Worm (Caenorhabditis elegans): ENCODE results near the gene sas-6.

Gene sas-6

DNA sequence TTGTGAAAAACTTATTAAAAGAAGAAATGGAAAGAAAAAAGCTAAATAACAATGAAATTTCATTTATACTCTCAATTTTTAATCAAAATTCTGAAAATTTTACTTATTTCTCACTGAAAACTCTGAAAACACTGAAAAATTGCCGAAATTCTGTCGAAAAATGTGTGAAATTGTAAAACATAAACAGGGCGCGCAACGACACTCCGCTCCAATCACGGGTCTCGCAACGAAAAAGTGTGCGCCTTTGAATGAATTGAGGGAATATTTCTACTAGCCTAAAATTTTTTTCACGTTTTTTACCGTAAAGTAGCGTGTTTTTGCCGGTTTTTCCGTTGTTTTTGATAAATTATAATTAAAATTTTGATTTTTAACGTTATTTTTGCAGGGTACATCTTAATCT, 11.1 kb downstream of the sas-6 start, which contains the start of gene rpl-18 (continued):
- TF ChIP-seq xnd-1 (tag; optimal IDR thresholded peaks at IDR 0.05) (no peak), F57C9.4 (tag; optimal IDR thresholded peaks at IDR 0.05) (no peak), mes-4 (tag; optimal IDR thresholded peaks at IDR 0.05) (no peak), lin-54 (GFP tag; optimal IDR thresholded peaks at IDR 0.05) (peak; percentile 40), nhr-90 (tag; optimal IDR thresholded peaks at IDR 0.05) (no peak), lin-40 (tag; optimal IDR thresholded peaks at IDR 0.05) (no peak), nhr-179 (tag; optimal IDR thresholded peaks at IDR 0.05) (no peak), rcor-1 (GFP tag; IDR thresholded peaks at IDR 0.05) (no peak), ztf-18 (tag; optimal IDR thresholded peaks at IDR 0.05) (no peak), D2030.7 (GFP tag; IDR thresholded peaks at IDR 0.05) (peak; percentile 34; the same call in 1 of the 2 replicates), lin-35 (GFP tag; optimal IDR thresholded peaks at IDR 0.05) (peak in 1 of 3 experiments; percentile 38), lag-1 (GFP tag; IDR thresholded peaks at IDR 0.05) (no peak), ceh-27 (GFP tag; optimal IDR thresholded peaks at IDR 0.05) (no peak), tbx-9 (tag; optimal IDR thresholded peaks at IDR 0.05; ENCODE audit: borderline replicate concordance) (no peak), ztf-3 (GFP tag; optimal IDR thresholded peaks at IDR 0.05) (no peak), Y79H2A.3 (GFP tag; conservative IDR thresholded peaks at IDR 0.05) (no peak), Y67H2A.10 (GFP tag; conservative IDR thresholded peaks at IDR 0.05) (no peak), tlf-1 (GFP tag; optimal IDR thresholded peaks at IDR 0.05) (no peak), snpc-3.4 (tag; optimal IDR thresholded peaks at IDR 0.05) (no peak), nhr-27 (tag; optimal IDR thresholded peaks at IDR 0.05) (no peak), snpc-1.1 (tag; optimal IDR thresholded peaks at IDR 0.05; ENCODE audit: insufficient read depth) (no peak), F39B2.1 (GFP tag; IDR thresholded peaks at IDR 0.05) (no peak), F23B12.7 (tag; optimal IDR thresholded peaks at IDR 0.05; ENCODE audit: insufficient read depth) (peak; percentile 73), madf-3 (GFP tag; IDR thresholded peaks at IDR 0.05) (no peak), ekl-4 (GFP tag; IDR thresholded peaks at IDR 0.05) (no peak), snpc-4 (GFP tag; optimal IDR thresholded peaks at IDR 0.05) (peak; percentile 64), snpc-4 (tag; optimal IDR thresholded peaks at IDR 0.05) (peak in 3 of 4 experiments; percentile 83 to 92 (median 84)), attf-3 (GFP tag; conservative IDR thresholded peaks at IDR 0.05) (peak; percentile 97), tbp1 (GFP tag; optimal IDR thresholded peaks at IDR 0.05) (peak; percentile 44), him-1 (tag; optimal IDR thresholded peaks at IDR 0.05) (no peak), hrde-1 (tag; optimal IDR thresholded peaks at IDR 0.05; ENCODE audit: borderline replicate concordance) (no peak), B0035.1 (tag; optimal IDR thresholded peaks at IDR 0.05) (no peak)

- TF ChIP-seq attf-6 (GFP tag; IDR thresholded peaks at IDR 0.05) = 0 out of 2 replicates have a peak, but pooled peaks have one; percentile 33
- no peak for TF ChIP-seq repo-1 (tag; optimal IDR thresholded peaks at IDR 0.05)
These were observed 11.8 kb downstream of the sas-6 start for ce11 chrIV:13776745-13777144.

DNA sequence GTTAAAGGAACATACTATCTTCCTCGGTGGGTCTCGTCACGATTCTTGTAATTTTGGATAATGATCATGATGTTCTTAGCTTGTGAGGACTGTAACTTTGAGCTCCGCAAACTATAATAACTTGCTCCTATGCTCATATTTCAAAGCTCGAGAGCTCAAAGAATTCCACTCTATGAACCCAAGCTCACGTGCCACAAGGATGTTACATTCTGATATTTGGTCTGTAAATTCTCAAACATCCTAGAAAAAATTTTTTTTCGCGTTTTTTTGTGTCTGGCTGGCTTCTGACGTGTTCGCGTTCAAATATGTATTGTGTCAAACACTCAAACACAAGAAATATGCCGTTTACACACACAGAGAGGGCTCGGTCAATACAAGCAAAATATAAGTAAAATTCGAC, 12.4 kb downstream of the sas-6 start, which contains the start of gene Y45F10D.16:
Y45F10D.16 (plus strand) TSS at position 301 of the 400 bp plus-strand sequence.
- no peak for TF ChIP-seq nfya-2 (GFP tag; IDR thresholded peaks at IDR 0.05)
- TF ChIP-seq lsl-1 (GFP tag; optimal IDR thresholded peaks at IDR 0.05) = no peak
- TF ChIP-seq nhr-179 (tag; optimal IDR thresholded peaks at IDR 0.05) = no peak
- TF ChIP-seq unc-130 (GFP tag; optimal IDR thresholded peaks at IDR 0.05) = no peak
- TF ChIP-seq T07F8.4 (tag; optimal IDR thresholded peaks at IDR 0.05) = no peak
- no peak for TF ChIP-seq akir-1 (GFP tag; optimal IDR thresholded peaks at IDR 0.05)
- no peak for TF ChIP-seq ets-4 (GFP tag; optimal IDR thresholded peaks at IDR 0.05)
- TF ChIP-seq athp-1 (tag; optimal IDR thresholded peaks at IDR 0.05) = no peak
- TF ChIP-seq atf-7 (tag; optimal IDR thresholded peaks at IDR 0.05) = no peak
- no peak for TF ChIP-seq hlh-26 (GFP tag; conservative IDR thresholded peaks at IDR 0.05)
- no peak for TF ChIP-seq C17E4.6 (GFP tag; IDR thresholded peaks at IDR 0.05)

Data from whole organism, young adult.